Fruit fly (Drosophila melanogaster): ENCODE results near the gene CG14968.

The CG14968 gene

dm6 chr3L:3338882-3339590 lies 36.1 kb upstream of the CG14968 start:
- TF ChIP-seq insv (optimal IDR thresholded peaks at IDR 0.05) (no peak), h (optimal IDR thresholded peaks at IDR 0.05) (no peak), ttk (optimal IDR thresholded peaks at IDR 0.05) (no peak), Myc (optimal IDR thresholded peaks at IDR 0.05) (no peak), Sin3A (optimal IDR thresholded peaks at IDR 0.05) (no peak), psq (optimal IDR thresholded peaks at IDR 0.05) (no peak)

dm6 chr3L:3338028-3338855 lies 35.3 kb upstream of the CG14968 start:
- no peak for TF ChIP-seq h (optimal IDR thresholded peaks at IDR 0.05)

- TF ChIP-seq Myc (optimal IDR thresholded peaks at IDR 0.05), result no peak
- TF ChIP-seq Sin3A (optimal IDR thresholded peaks at IDR 0.05), result no peak
- TF ChIP-seq insv (optimal IDR thresholded peaks at IDR 0.05), result no peak
- no peak for TF ChIP-seq ttk (optimal IDR thresholded peaks at IDR 0.05)
- no peak for TF ChIP-seq h (optimal IDR thresholded peaks at IDR 0.05)
- no peak for TF ChIP-seq psq (optimal IDR thresholded peaks at IDR 0.05)
Measured at dm6 chr3L:3337345-3337928, 34.5 kb upstream of the CG14968 start.

- TF ChIP-seq h (optimal IDR thresholded peaks at IDR 0.05) (no peak), Myc (optimal IDR thresholded peaks at IDR 0.05) (no peak)
Measured at dm6 chr3L:3336368-3337164, 33.7 kb upstream of the CG14968 start, which contains the start of the genes Drsl6 and kst. Gene Drsl6, minus strand, starts transcription at chr3L:3336418. Gene kst, plus strand, starts transcription at chr3L:3336860.

- TF ChIP-seq ttk (optimal IDR thresholded peaks at IDR 0.05) (no peak), psq (optimal IDR thresholded peaks at IDR 0.05) (no peak), Sin3A (optimal IDR thresholded peaks at IDR 0.05) (no peak), insv (optimal IDR thresholded peaks at IDR 0.05) (no peak), h (optimal IDR thresholded peaks at IDR 0.05) (no peak), Myc (optimal IDR thresholded peaks at IDR 0.05) (no peak)
Measured at dm6 chr3L:3335688-3336087, 32.8 kb upstream of the CG14968 start, which contains the start of gene Drsl1. Gene Drsl1, minus strand, starts transcription at chr3L:3335788.

dm6 chr3L:3334784-3335183 lies 31.9 kb upstream of the CG14968 start, which contains the start of gene CG14969:
Gene CG14969, minus strand, starts transcription at chr3L:3334978.
- TF ChIP-seq insv (optimal IDR thresholded peaks at IDR 0.05), result no peak
- TF ChIP-seq psq (optimal IDR thresholded peaks at IDR 0.05), result no peak
- TF ChIP-seq h (optimal IDR thresholded peaks at IDR 0.05), result no peak
- TF ChIP-seq Sin3A (optimal IDR thresholded peaks at IDR 0.05), result no peak
- TF ChIP-seq ttk (optimal IDR thresholded peaks at IDR 0.05), result no peak
- no peak for TF ChIP-seq Myc (optimal IDR thresholded peaks at IDR 0.05)

- TF ChIP-seq psq (optimal IDR thresholded peaks at IDR 0.05), result no peak
- no peak for TF ChIP-seq Myc (optimal IDR thresholded peaks at IDR 0.05)
- TF ChIP-seq ttk (optimal IDR thresholded peaks at IDR 0.05), result no peak
- TF ChIP-seq Sin3A (optimal IDR thresholded peaks at IDR 0.05), result no peak
- TF ChIP-seq insv (optimal IDR thresholded peaks at IDR 0.05), result no peak
- TF ChIP-seq h (optimal IDR thresholded peaks at IDR 0.05), result no peak
Measured at dm6 chr3L:3329763-3330162, 26.9 kb upstream of the CG14968 start, which contains the start of gene CG14961. Gene CG14961, plus strand, starts transcription at chr3L:3330063.

dm6 chr3L:3328771-3329170 lies 25.9 kb upstream of the CG14968 start, which contains the start of gene Strip:
Gene Strip, minus strand, starts transcription at chr3L:3328871.
- no peak for TF ChIP-seq h (optimal IDR thresholded peaks at IDR 0.05)
- no peak for TF ChIP-seq ttk (optimal IDR thresholded peaks at IDR 0.05)
- no peak for TF ChIP-seq Sin3A (optimal IDR thresholded peaks at IDR 0.05)
- TF ChIP-seq insv (optimal IDR thresholded peaks at IDR 0.05), result no peak
- TF ChIP-seq Myc (optimal IDR thresholded peaks at IDR 0.05), result no peak
- TF ChIP-seq psq (optimal IDR thresholded peaks at IDR 0.05), result no peak

dm6 chr3L:3325925-3326903 lies 23.3 kb upstream of the CG14968 start, which contains the start of gene Gtpx:
Gene Gtpx, plus strand, starts transcription at chr3L:3326265.
- TF ChIP-seq h (optimal IDR thresholded peaks at IDR 0.05), result peak; percentile 57
- TF ChIP-seq insv (optimal IDR thresholded peaks at IDR 0.05), result no peak
- TF ChIP-seq ttk (optimal IDR thresholded peaks at IDR 0.05), result no peak
- TF ChIP-seq Myc (optimal IDR thresholded peaks at IDR 0.05), result no peak
- no peak for TF ChIP-seq Sin3A (optimal IDR thresholded peaks at IDR 0.05)
- TF ChIP-seq psq (optimal IDR thresholded peaks at IDR 0.05), result no peak

dm6 chr3L:3325597-3325924 lies 22.6 kb upstream of the CG14968 start:
- TF ChIP-seq ttk (optimal IDR thresholded peaks at IDR 0.05) (no peak), Sin3A (optimal IDR thresholded peaks at IDR 0.05) (no peak), Myc (optimal IDR thresholded peaks at IDR 0.05) (no peak), insv (optimal IDR thresholded peaks at IDR 0.05) (no peak)

All from Kc167 (cell line).